Worm (Caenorhabditis elegans): ENCODE data around the gene sra-31.

- TF ChIP-seq aly-1 (tag; optimal IDR thresholded peaks at IDR 0.05): no peak
- no peak for TF ChIP-seq ceh-13 (GFP tag; optimal IDR thresholded peaks at IDR 0.05)
- TF ChIP-seq ama-1 (optimal IDR thresholded peaks at IDR 0.05): no peak
- TF ChIP-seq F13C5.2 (tag; optimal IDR thresholded peaks at IDR 0.05): no peak
- TF ChIP-seq flt-1 (GFP tag; IDR thresholded peaks at IDR 0.05): no peak
- no peak for TF ChIP-seq ets-7 (tag; optimal IDR thresholded peaks at IDR 0.05)
- no peak for TF ChIP-seq tbx-37 (GFP tag; conservative IDR thresholded peaks at IDR 0.05)
- no peak for TF ChIP-seq sea-1 (GFP tag; conservative IDR thresholded peaks at IDR 0.05)
- no peak for TF ChIP-seq ceh-36 (tag; optimal IDR thresholded peaks at IDR 0.05)
- TF ChIP-seq scrt-1 (GFP tag; IDR thresholded peaks at IDR 0.05): no peak
- no peak for TF ChIP-seq hmg-4 (GFP tag; optimal IDR thresholded peaks at IDR 0.05)
- TF ChIP-seq hmbx-1 (tag; optimal IDR thresholded peaks at IDR 0.05): no peak
- no peak for TF ChIP-seq tra-4 (tag; optimal IDR thresholded peaks at IDR 0.05)
These were observed 23.6 kb downstream of the sra-31 start, which contains the start of gene wrn-1 for ce11 chrII:6554677-6555076.

Data from whole organism, early embryonic.